Worm (Caenorhabditis elegans): ENCODE measurements around the gene C48B4.7.

Gene C48B4.7

DNA sequence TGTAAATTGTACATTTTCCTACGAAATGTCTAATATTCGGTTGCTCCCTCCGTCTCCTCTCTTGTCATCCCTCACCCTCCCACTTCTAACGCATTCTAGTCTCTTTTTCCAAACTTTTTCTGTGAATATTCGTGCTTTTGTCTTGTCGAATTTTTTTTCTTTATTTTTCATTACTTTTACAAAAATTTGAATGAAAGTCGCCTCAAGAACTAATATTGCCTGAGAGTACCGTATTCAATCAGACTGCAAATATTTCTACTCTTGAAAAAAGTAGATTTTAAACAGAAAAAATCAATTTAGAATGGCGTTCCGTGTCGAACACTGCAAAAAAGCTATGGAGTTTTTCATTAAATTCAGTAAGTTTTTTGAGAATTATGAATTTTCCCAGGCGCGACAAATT, 2.9 kb downstream of the C48B4.7 start, which contains the start of gene ZK1098.11:
TSS of gene ZK1098.11 (plus strand) at position 301 of the 400 bp plus-strand sequence.
- TF ChIP-seq tab-1 (GFP tag; IDR thresholded peaks at IDR 0.05) = no peak
- no peak for TF ChIP-seq klf-2 (GFP tag; conservative IDR thresholded peaks at IDR 0.05)
- TF ChIP-seq ztf-29 (GFP tag; IDR thresholded peaks at IDR 0.05) = no peak
- no peak for TF ChIP-seq cog-1 (tag; optimal IDR thresholded peaks at IDR 0.05)
- TF ChIP-seq med-1 (GFP tag; optimal IDR thresholded peaks at IDR 0.05; ENCODE audit: insufficient read depth) = no peak
- TF ChIP-seq T22C8.4 (GFP tag; IDR thresholded peaks at IDR 0.05) = no peak
- no peak for TF ChIP-seq ref-1 (GFP tag; conservative IDR thresholded peaks at IDR 0.05)
- no peak for TF ChIP-seq ztf-23 (GFP tag; IDR thresholded peaks at IDR 0.05)
- no peak for TF ChIP-seq flt-1 (GFP tag; IDR thresholded peaks at IDR 0.05)

DNA sequence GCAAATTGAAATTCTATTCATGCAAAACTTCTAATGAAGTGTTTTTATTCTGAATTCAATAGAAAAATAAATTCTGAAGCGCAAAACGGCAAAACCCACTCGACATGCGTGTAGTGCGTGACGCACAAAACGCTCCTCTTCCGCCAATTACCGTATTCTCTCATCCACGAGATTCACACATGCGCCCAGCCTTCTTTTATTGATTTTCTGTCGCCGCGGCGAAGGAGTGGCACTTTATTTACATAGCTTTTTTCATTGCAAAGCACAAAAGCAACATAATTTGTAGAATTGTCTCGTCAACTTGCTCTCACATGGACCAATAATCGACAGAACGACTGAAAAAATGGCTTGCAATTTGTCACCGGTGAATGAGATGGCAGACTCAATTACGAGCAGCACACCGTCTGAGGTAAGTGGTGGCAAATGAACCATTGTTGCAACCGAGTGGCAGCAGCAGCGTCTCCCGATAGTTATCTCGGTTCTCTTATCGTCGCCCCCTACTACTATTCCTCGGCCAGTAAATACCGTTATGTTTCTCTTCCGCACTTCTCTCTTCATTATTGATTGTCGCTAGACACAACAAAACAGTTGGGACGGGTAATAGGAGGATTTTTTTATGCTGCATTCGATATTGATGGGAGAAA, 13.1 kb downstream of the C48B4.7 start, which contains the start of gene unc-16:
TSS of gene unc-16 (plus strand) at position 243 of the 644 bp plus-strand sequence.
- TF ChIP-seq T22C8.4 (GFP tag; IDR thresholded peaks at IDR 0.05) (peak; percentile 90), cog-1 (tag; optimal IDR thresholded peaks at IDR 0.05) (peak; percentile 47), flt-1 (GFP tag; IDR thresholded peaks at IDR 0.05) (0 out of 2 replicates have a peak, but pooled peaks have one; percentile 63), ztf-29 (GFP tag; IDR thresholded peaks at IDR 0.05) (no peak), ztf-23 (GFP tag; IDR thresholded peaks at IDR 0.05) (peak; percentile 70)

DNA sequence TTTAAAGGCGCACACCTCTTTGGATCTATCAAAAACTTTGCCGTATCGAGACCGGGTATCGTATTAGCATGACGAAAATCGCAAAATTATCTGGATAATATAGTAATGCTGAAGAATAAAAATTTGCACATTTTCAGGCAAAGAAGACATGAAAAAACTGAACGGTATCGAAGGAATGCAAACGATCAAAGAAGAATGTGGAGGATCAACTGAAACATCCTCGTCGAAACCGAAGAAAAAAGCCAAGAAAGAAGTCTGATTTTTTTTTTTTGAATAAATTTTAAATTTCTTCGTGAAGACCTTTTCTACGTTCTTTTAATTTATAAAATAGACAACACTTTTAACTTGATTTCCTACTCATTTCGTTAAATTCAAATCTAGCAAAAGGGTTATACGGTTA, 14.4 kb downstream of the C48B4.7 start, which contains the start of gene ZK1098.12:
TSS of gene ZK1098.12 (plus strand) at position 301 of the 400 bp plus-strand sequence.
- TF ChIP-seq tab-1 (GFP tag; IDR thresholded peaks at IDR 0.05) (no peak), med-1 (GFP tag; optimal IDR thresholded peaks at IDR 0.05; ENCODE audit: insufficient read depth) (no peak), ref-1 (GFP tag; conservative IDR thresholded peaks at IDR 0.05) (no peak), flt-1 (GFP tag; IDR thresholded peaks at IDR 0.05) (no peak), cog-1 (tag; optimal IDR thresholded peaks at IDR 0.05) (no peak), klf-2 (GFP tag; conservative IDR thresholded peaks at IDR 0.05) (no peak), T22C8.4 (GFP tag; IDR thresholded peaks at IDR 0.05) (no peak), ztf-23 (GFP tag; IDR thresholded peaks at IDR 0.05) (no peak), ztf-29 (GFP tag; IDR thresholded peaks at IDR 0.05) (no peak)

DNA sequence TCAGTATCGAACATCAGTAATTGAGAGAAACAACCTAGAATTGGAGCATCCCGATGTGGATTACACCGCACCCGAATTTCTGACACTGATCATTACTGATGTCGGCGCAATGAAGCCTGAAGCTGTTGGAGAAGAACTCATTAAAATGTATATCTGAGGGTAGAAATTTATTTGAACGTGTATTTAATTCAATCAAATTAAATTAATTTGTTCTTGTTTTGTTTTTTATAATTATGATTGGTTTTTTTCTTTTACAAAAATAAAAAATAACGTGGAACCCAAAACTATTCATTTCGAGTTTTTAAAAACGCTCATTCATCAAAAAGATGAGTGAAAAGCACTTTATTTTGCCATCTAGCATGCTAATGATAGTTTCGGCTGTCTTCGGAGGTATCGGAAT, 15.1 kb downstream of the C48B4.7 start, which contains the start of gene ZK1098.9:
TSS of gene ZK1098.9 (plus strand) at position 301 of the 400 bp plus-strand sequence.
- TF ChIP-seq ztf-23 (GFP tag; IDR thresholded peaks at IDR 0.05) (no peak), tab-1 (GFP tag; IDR thresholded peaks at IDR 0.05) (no peak), klf-2 (GFP tag; conservative IDR thresholded peaks at IDR 0.05) (no peak), ztf-29 (GFP tag; IDR thresholded peaks at IDR 0.05) (no peak), med-1 (GFP tag; optimal IDR thresholded peaks at IDR 0.05; ENCODE audit: insufficient read depth) (no peak), ref-1 (GFP tag; conservative IDR thresholded peaks at IDR 0.05) (no peak), flt-1 (GFP tag; IDR thresholded peaks at IDR 0.05) (no peak), cog-1 (tag; optimal IDR thresholded peaks at IDR 0.05) (no peak), T22C8.4 (GFP tag; IDR thresholded peaks at IDR 0.05) (no peak)

ce11 chrIII:9542816-9543215, 16.4 kb downstream of the C48B4.7 start, which contains the start of gene eif-2Balpha:
Gene eif-2Balpha, plus strand, starts transcription at chrIII:9543119.
- TF ChIP-seq klf-2 (GFP tag; conservative IDR thresholded peaks at IDR 0.05) (no peak), T22C8.4 (GFP tag; IDR thresholded peaks at IDR 0.05) (no peak), cog-1 (tag; optimal IDR thresholded peaks at IDR 0.05) (no peak), tab-1 (GFP tag; IDR thresholded peaks at IDR 0.05) (no peak), med-1 (GFP tag; optimal IDR thresholded peaks at IDR 0.05; ENCODE audit: insufficient read depth) (no peak), flt-1 (GFP tag; IDR thresholded peaks at IDR 0.05) (no peak), ztf-23 (GFP tag; IDR thresholded peaks at IDR 0.05) (no peak), ztf-29 (GFP tag; IDR thresholded peaks at IDR 0.05) (no peak), ref-1 (GFP tag; conservative IDR thresholded peaks at IDR 0.05) (no peak)

ce11 chrIII:9542280-9542679, 17.0 kb downstream of the C48B4.7 start, which contains the start of gene mut-7:
Gene mut-7, minus strand, starts transcription at chrIII:9542380.
- TF ChIP-seq tab-1 (GFP tag; IDR thresholded peaks at IDR 0.05) (no peak), T22C8.4 (GFP tag; IDR thresholded peaks at IDR 0.05) (no peak), cog-1 (tag; optimal IDR thresholded peaks at IDR 0.05) (no peak), ref-1 (GFP tag; conservative IDR thresholded peaks at IDR 0.05) (no peak), klf-2 (GFP tag; conservative IDR thresholded peaks at IDR 0.05) (no peak), ztf-29 (GFP tag; IDR thresholded peaks at IDR 0.05) (no peak), flt-1 (GFP tag; IDR thresholded peaks at IDR 0.05) (no peak), ztf-23 (GFP tag; IDR thresholded peaks at IDR 0.05) (no peak), med-1 (GFP tag; optimal IDR thresholded peaks at IDR 0.05; ENCODE audit: insufficient read depth) (no peak)

ce11 chrIII:9538655-9539155, 20.5 kb downstream of the C48B4.7 start, which contains the start of gene ZK1098.3:
Gene ZK1098.3, minus strand, starts transcription at chrIII:9538705.
- peak; percentile 65; the same call in 1 of the 2 replicates for TF ChIP-seq T22C8.4 (GFP tag; IDR thresholded peaks at IDR 0.05)
- TF ChIP-seq ztf-23 (GFP tag; IDR thresholded peaks at IDR 0.05) = no peak

ce11 chrIII:9528824-9529223, 30.4 kb downstream of the C48B4.7 start, which contains the start of gene ZK1098.2:
Gene ZK1098.2, plus strand, starts transcription at chrIII:9529159.
- TF ChIP-seq klf-2 (GFP tag; conservative IDR thresholded peaks at IDR 0.05) (no peak), T22C8.4 (GFP tag; IDR thresholded peaks at IDR 0.05) (peak; percentile 38; the same call in 1 of the 2 replicates)

- no peak for TF ChIP-seq ref-1 (GFP tag; conservative IDR thresholded peaks at IDR 0.05)
- TF ChIP-seq cog-1 (tag; optimal IDR thresholded peaks at IDR 0.05) = no peak
- no peak for TF ChIP-seq klf-2 (GFP tag; conservative IDR thresholded peaks at IDR 0.05)
- no peak for TF ChIP-seq flt-1 (GFP tag; IDR thresholded peaks at IDR 0.05)
- no peak for TF ChIP-seq ztf-23 (GFP tag; IDR thresholded peaks at IDR 0.05)
Measured at ce11 chrIII:9526851-9527250, 32.4 kb downstream of the C48B4.7 start, which contains the start of gene ZK1098.6. Gene ZK1098.6, plus strand, starts transcription at chrIII:9527151.

ce11 chrIII:9525252-9525651, 34.0 kb downstream of the C48B4.7 start, which contains the start of gene trpp-3:
Gene trpp-3, plus strand, starts transcription at chrIII:9525552.
- TF ChIP-seq ztf-23 (GFP tag; IDR thresholded peaks at IDR 0.05) (no peak), ztf-29 (GFP tag; IDR thresholded peaks at IDR 0.05) (no peak), ref-1 (GFP tag; conservative IDR thresholded peaks at IDR 0.05) (no peak), flt-1 (GFP tag; IDR thresholded peaks at IDR 0.05) (no peak), tab-1 (GFP tag; IDR thresholded peaks at IDR 0.05) (no peak), cog-1 (tag; optimal IDR thresholded peaks at IDR 0.05) (no peak), med-1 (GFP tag; optimal IDR thresholded peaks at IDR 0.05; ENCODE audit: insufficient read depth) (no peak), klf-2 (GFP tag; conservative IDR thresholded peaks at IDR 0.05) (no peak), T22C8.4 (GFP tag; IDR thresholded peaks at IDR 0.05) (no peak)

Data from whole organism, midembryonic.